Fruit fly (Drosophila melanogaster): ENCODE measurements around the gene CG33172.

dm6 chrX:15731968-15732367 is 37.5 kb upstream of the CG33172 start, which contains the start of gene CG8191:
- TF ChIP-seq CG8478 (optimal IDR thresholded peaks at IDR 0.05) (no peak), CTCF (optimal IDR thresholded peaks at IDR 0.05) (no peak)

Measured in S2 (cell line).